Fruit fly (Drosophila melanogaster): ENCODE measurements around the gene CG14285.

The CG14285 gene

dm6 chr3R:18995556-18996272 lies 29.2 kb upstream of the CG14285 start (continued):
- TF ChIP-seq CG12942 (GFP tag; optimal IDR thresholded peaks at IDR 0.05), result peak; percentile 63
- peak; percentile 29; the same call in 1 of the 2 replicates for TF ChIP-seq MBD-R2 (GFP tag; IDR thresholded peaks at IDR 0.05)
- TF ChIP-seq Blimp-1 (GFP tag; optimal IDR thresholded peaks at IDR 0.05), result peak; percentile 88
- TF ChIP-seq pzg (GFP tag; optimal IDR thresholded peaks at IDR 0.05), result no peak
- TF ChIP-seq run (tag; optimal IDR thresholded peaks at IDR 0.05), result peak; percentile 64
- TF ChIP-seq mam (GFP tag; optimal IDR thresholded peaks at IDR 0.05), result peak; percentile 40
- peak; percentile 72 for TF ChIP-seq lbe (GFP tag; optimal IDR thresholded peaks at IDR 0.05)
- 0 out of 2 replicates have a peak, but pooled peaks have one; percentile 38 for TF ChIP-seq klu (GFP tag; IDR thresholded peaks at IDR 0.05)
- TF ChIP-seq luna (GFP tag; optimal IDR thresholded peaks at IDR 0.05), result no peak
- no peak for TF ChIP-seq CG33213 (GFP tag; optimal IDR thresholded peaks at IDR 0.05)
- peak; percentile 77 for TF ChIP-seq CG10462 (GFP tag; optimal IDR thresholded peaks at IDR 0.05)
- peak; percentile 84 for TF ChIP-seq ATbp (GFP tag; optimal IDR thresholded peaks at IDR 0.05)
- TF ChIP-seq D19B (GFP tag; optimal IDR thresholded peaks at IDR 0.05), result no peak
- peak; percentile 88 for TF ChIP-seq ase (GFP tag; IDR thresholded peaks at IDR 0.05)
- TF ChIP-seq pita (GFP tag; optimal IDR thresholded peaks at IDR 0.05), result no peak
- TF ChIP-seq cg (GFP tag; optimal IDR thresholded peaks at IDR 0.05), result no peak
- TF ChIP-seq oc (tag; optimal IDR thresholded peaks at IDR 0.05), result peak; percentile 83
- TF ChIP-seq CG1024 (GFP tag; IDR thresholded peaks at IDR 0.05), result peak; percentile 83
- no peak for TF ChIP-seq schlank (tag; optimal IDR thresholded peaks at IDR 0.05)
- TF ChIP-seq HmgZ (tag; optimal IDR thresholded peaks at IDR 0.05), result peak; percentile 6
- TF ChIP-seq NFAT (GFP tag; IDR thresholded peaks at IDR 0.05), result no peak
- TF ChIP-seq CG34422 (GFP tag; IDR thresholded peaks at IDR 0.05), result peak; percentile 69; the same call in 2 of the 3 replicates
- peak; percentile 41; the same call in 1 of the 2 replicates for TF ChIP-seq Lim3 (GFP tag; IDR thresholded peaks at IDR 0.05)
- TF ChIP-seq CG10431 (GFP tag; optimal IDR thresholded peaks at IDR 0.05), result peak; percentile 58
- TF ChIP-seq gem (tag; optimal IDR thresholded peaks at IDR 0.05), result peak; percentile 89
- TF ChIP-seq nau (GFP tag; optimal IDR thresholded peaks at IDR 0.05), result peak; percentile 97
- no peak for TF ChIP-seq rib (GFP tag; IDR thresholded peaks at IDR 0.05)
- peak; percentile 35; the same call in 1 of the 2 replicates for TF ChIP-seq Rfx (GFP tag; IDR thresholded peaks at IDR 0.05)
- TF ChIP-seq stwl (tag; optimal IDR thresholded peaks at IDR 0.05), result peak; percentile 22
- peak; percentile 76 for TF ChIP-seq chn (GFP tag; optimal IDR thresholded peaks at IDR 0.05)
- TF ChIP-seq pros (GFP tag; optimal IDR thresholded peaks at IDR 0.05), result no peak
- no peak for TF ChIP-seq p53 (GFP tag; optimal IDR thresholded peaks at IDR 0.05)
- TF ChIP-seq CG7928 (GFP tag; optimal IDR thresholded peaks at IDR 0.05), result no peak
- TF ChIP-seq CG6254 (GFP tag; optimal IDR thresholded peaks at IDR 0.05), result peak; percentile 84
- peak; percentile 82; the same call in 2 of the 3 replicates for TF ChIP-seq CG2199 (GFP tag; IDR thresholded peaks at IDR 0.05)
- no peak for TF ChIP-seq CG3995 (GFP tag; optimal IDR thresholded peaks at IDR 0.05)
- TF ChIP-seq HLH3B (GFP tag; IDR thresholded peaks at IDR 0.05), result peak; percentile 78
- peak; percentile 62; the same call in 2 of the 3 replicates for TF ChIP-seq B-H1 (GFP tag; IDR thresholded peaks at IDR 0.05)
- no peak for TF ChIP-seq dm (GFP tag; optimal IDR thresholded peaks at IDR 0.05)
- TF ChIP-seq CG11398 (GFP tag; optimal IDR thresholded peaks at IDR 0.05), result peak; percentile 39
- TF ChIP-seq Hand (GFP tag; optimal IDR thresholded peaks at IDR 0.05), result no peak
- peak; percentile 78 for TF ChIP-seq CG3407 (GFP tag; optimal IDR thresholded peaks at IDR 0.05)
- TF ChIP-seq CG2712 (tag; optimal IDR thresholded peaks at IDR 0.05), result peak; percentile 87
- TF ChIP-seq CG17328 (GFP tag; IDR thresholded peaks at IDR 0.05), result peak; percentile 87
- peak; percentile 86 for TF ChIP-seq CG17829 (tag; optimal IDR thresholded peaks at IDR 0.05)
- TF ChIP-seq CG7987 (GFP tag; optimal IDR thresholded peaks at IDR 0.05), result no peak
- TF ChIP-seq NfI (GFP tag; optimal IDR thresholded peaks at IDR 0.05), result peak; percentile 52
- TF ChIP-seq CG4820 (GFP tag; optimal IDR thresholded peaks at IDR 0.05), result peak; percentile 85
- peak; percentile 71; the same call in 2 of the 3 replicates for TF ChIP-seq tgo (GFP tag; IDR thresholded peaks at IDR 0.05)

Data from whole organism, embryonic.